Fruit fly (Drosophila melanogaster): ENCODE data around the gene Cyp313a4.

- TF ChIP-seq kay (GFP tag; ENCODE audit: borderline replicate concordance) (peak; percentile 39), bab1 (GFP tag; optimal IDR thresholded peaks at IDR 0.05) (peak; percentile 33), CG14711 (tag; optimal IDR thresholded peaks at IDR 0.05) (no peak), cnc (optimal IDR thresholded peaks at IDR 0.05) (no peak), CG7101 (tag; optimal IDR thresholded peaks at IDR 0.05) (no peak), Hr96 (GFP tag; optimal IDR thresholded peaks at IDR 0.05) (no peak), CG7045 (GFP tag; optimal IDR thresholded peaks at IDR 0.05) (no peak), CG11617 (GFP tag; optimal IDR thresholded peaks at IDR 0.05) (no peak), Clk (GFP tag; optimal IDR thresholded peaks at IDR 0.05) (no peak), CG1620 (GFP tag; optimal IDR thresholded peaks at IDR 0.05) (no peak), tj (GFP tag; optimal IDR thresholded peaks at IDR 0.05) (no peak)
Observed at dm6 chr3R:12697571-12698039, 16.4 kb upstream of the Cyp313a4 start.
